Fruit fly (Drosophila melanogaster) whole organism, embryonic: ENCODE results near the gene ND-B17.
A peak's percentile ranks its signal among the peaks of the same experiment; 100 is the strongest.

ENCODE experiments used
- CG11560 ChIP-seq: fragments of 200-800 bp; sonication (Bioruptor generic); IDR thresholded peaks from 3 replicates; pipeline ENCODE4 v1.3.6; 2022; ENCODE audit warnings: missing biosample characterization, missing genetic modification characterization
- CG12769 ChIP-seq: fragments of 200-800 bp; sonication (Bioruptor generic); optimal IDR thresholded peaks from 2 replicates; lab custom pipeline; 2019; ENCODE audit warnings: missing biosample characterization, mild to moderate bottlenecking, missing genetic modification characterization, moderate library complexity
- CG13424 ChIP-seq: fragments of 200-800 bp; sonication (Bioruptor generic); optimal IDR thresholded peaks from 2 replicates; lab custom pipeline; 2019; ENCODE audit warnings: missing biosample characterization, mild to moderate bottlenecking, missing genetic modification characterization, moderate library complexity
- CG15514 ChIP-seq: fragments of 200-800 bp; sonication (Bioruptor generic); optimal IDR thresholded peaks from 3 replicates; lab custom pipeline; 2017; ENCODE audit warnings: missing biosample characterization, missing genetic modification characterization, mild to moderate bottlenecking, moderate library complexity, missing genetic modification reagents
- CG16813 ChIP-seq: fragments of 200-800 bp; sonication (Bioruptor generic); IDR thresholded peaks from 3 replicates; pipeline ENCODE4 v1.3.6; 2022; ENCODE audit warnings: missing biosample characterization, missing genetic modification characterization; ENCODE audit not compliant: partially characterized antibody
- CG16815 ChIP-seq: fragments of 200-800 bp; sonication (Bioruptor generic); optimal IDR thresholded peaks from 3 replicates; lab custom pipeline; 2017; ENCODE audit warnings: missing biosample characterization, mild to moderate bottlenecking, missing genetic modification characterization
- CG18764 ChIP-seq: fragments of 200-800 bp; sonication (Bioruptor generic); optimal IDR thresholded peaks from 3 replicates; lab custom pipeline; 2016; ENCODE audit warnings: missing biosample characterization, missing genetic modification characterization
- CG2116 ChIP-seq: fragments of 200-800 bp; sonication (Bioruptor generic); optimal IDR thresholded peaks from 3 replicates; lab custom pipeline; 2018; ENCODE audit warnings: missing biosample characterization, mild to moderate bottlenecking, missing genetic modification characterization
- CG2889 ChIP-seq: fragments of 200-800 bp; sonication (Bioruptor generic); IDR thresholded peaks from 3 replicates; pipeline ENCODE4 v1.3.6; 2022; ENCODE audit warnings: missing biosample characterization, missing genetic modification characterization
- CG31388 ChIP-seq: fragments of 200-800 bp; sonication (Bioruptor generic); optimal IDR thresholded peaks from 2 replicates; lab custom pipeline; 2016; ENCODE audit warnings: missing biosample characterization, missing genetic modification characterization
- CG31441 ChIP-seq: fragments of 200-800 bp; sonication (Bioruptor generic); IDR thresholded peaks from 2 replicates; pipeline ENCODE4 v1.3.6; 2022; ENCODE audit warnings: missing biosample characterization, missing genetic modification characterization
- CG3726 ChIP-seq: fragments of 200-800 bp; sonication (Bioruptor generic); IDR thresholded peaks from 3 replicates; pipeline ENCODE4, ENCODE4 v1.3.6; 2022; ENCODE audit warnings: missing biosample characterization, missing genetic modification characterization
- CG3995 ChIP-seq: fragments of 200-800 bp; sonication (Bioruptor generic); optimal IDR thresholded peaks from 3 replicates; lab custom pipeline; 2016; ENCODE audit warnings: missing biosample characterization, missing genetic modification characterization
- CG5180 ChIP-seq: fragments of 200-800 bp; sonication (Bioruptor generic); optimal IDR thresholded peaks from 3 replicates; lab custom pipeline; 2017; ENCODE audit warnings: missing biosample characterization, missing genetic modification characterization, mild to moderate bottlenecking, moderate library complexity, missing genetic modification reagents
- CG6175 ChIP-seq: fragments of 200-800 bp; sonication (Bioruptor generic); IDR thresholded peaks from 3 replicates; pipeline ENCODE4 v1.3.6; 2022; ENCODE audit warnings: missing biosample characterization, missing genetic modification characterization
- CG6813 ChIP-seq: fragments of 200-800 bp; sonication (Bioruptor generic); optimal IDR thresholded peaks from 2 replicates; lab custom pipeline; 2017; ENCODE audit warnings: missing biosample characterization, missing genetic modification characterization, mild to moderate bottlenecking, moderate library complexity, missing genetic modification reagents
- CG7372 ChIP-seq: fragments of 200-800 bp; sonication (Bioruptor generic); IDR thresholded peaks from 2 replicates; pipeline ENCODE4 v1.3.6; 2022; ENCODE audit warnings: missing biosample characterization, missing genetic modification characterization
- CG8944 ChIP-seq: fragments of 200-800 bp; sonication (Bioruptor generic); optimal IDR thresholded peaks from 3 replicates; lab custom pipeline; 2016; ENCODE audit warnings: missing biosample characterization, missing genetic modification characterization
- CG9817 ChIP-seq: fragments of 200-800 bp; sonication (Bioruptor generic); optimal IDR thresholded peaks from 2 replicates; lab custom pipeline; 2018; ENCODE audit warnings: missing biosample characterization, mild to moderate bottlenecking, missing genetic modification characterization, moderate library complexity
- Drgx ChIP-seq: fragments of 200-800 bp; sonication (Bioruptor generic); IDR thresholded peaks from 2 replicates; pipeline ENCODE4 v1.3.6; 2022; ENCODE audit warnings: missing biosample characterization, missing genetic modification characterization
- HHEX ChIP-seq: fragments of 200-800 bp; sonication (Bioruptor generic); optimal IDR thresholded peaks from 3 replicates; lab custom pipeline; 2017; ENCODE audit warnings: missing biosample characterization, mild to moderate bottlenecking, missing genetic modification characterization, missing genetic modification reagents
- Hand ChIP-seq: fragments of 200-800 bp; sonication (Bioruptor generic); optimal IDR thresholded peaks from 2 replicates; lab custom pipeline; 2017; ENCODE audit warnings: mild to moderate bottlenecking, missing biosample characterization, missing genetic modification reagents, missing genetic modification characterization
- Hmx ChIP-seq: fragments of 200-800 bp; sonication (Bioruptor generic); optimal IDR thresholded peaks from 2 replicates; lab custom pipeline; 2016; ENCODE audit warnings: missing biosample characterization, missing genetic modification characterization
- MESR4 ChIP-seq: fragments of 200-800 bp; sonication (Bioruptor generic); optimal IDR thresholded peaks from 2 replicates; lab custom pipeline; 2018; ENCODE audit warnings: missing biosample characterization, mild to moderate bottlenecking, missing genetic modification characterization, moderate library complexity
- Opbp ChIP-seq: fragments of 200-800 bp; sonication (Bioruptor generic); IDR thresholded peaks from 3 replicates; pipeline ENCODE4 v1.3.6; 2022; ENCODE audit warnings: missing biosample characterization, missing genetic modification characterization; ENCODE audit not compliant: partially characterized antibody
- Rfx ChIP-seq: fragments of 200-800 bp; sonication (Bioruptor generic); IDR thresholded peaks from 2 replicates; pipeline ENCODE4 v1.3.6; 2022; ENCODE audit warnings: missing biosample characterization, missing genetic modification characterization
- Six4 ChIP-seq: fragments of 200-800 bp; sonication (Bioruptor generic); optimal IDR thresholded peaks from 2 replicates; lab custom pipeline; 2016; ENCODE audit warnings: missing biosample characterization, missing genetic modification characterization
- Sry-β ChIP-seq: fragments of 200-800 bp; sonication (Bioruptor generic); optimal IDR thresholded peaks from 2 replicates; lab custom pipeline; 2018; ENCODE audit warnings: missing biosample characterization, mild to moderate bottlenecking, missing genetic modification characterization, moderate library complexity
- Stat92E ChIP-seq, 3 experiments: fragments of >200 bp in 2 of 3; fragments of 200-800 bp in 1 of 3; sonication (Bioruptor generic) in 1 of 3; optimal IDR thresholded peaks; 2 replicates each; lab custom pipeline; 2017 to 2019; ENCODE audit warnings: missing biosample characterization in 3 of 3, missing genetic modification characterization in 3 of 3, mild to moderate bottlenecking in 1 of 3, moderate library complexity in 1 of 3
- ac ChIP-seq: fragments of 200-800 bp; sonication (Bioruptor generic); optimal IDR thresholded peaks from 3 replicates; lab custom pipeline; 2017; ENCODE audit warnings: missing biosample characterization, mild to moderate bottlenecking, missing genetic modification characterization
- bab2 ChIP-seq: fragments of 200-800 bp; sonication (Bioruptor generic); optimal IDR thresholded peaks from 2 replicates; lab custom pipeline; 2016; ENCODE audit warnings: missing biosample characterization, missing genetic modification characterization
- da ChIP-seq: fragments of 200-800 bp; sonication (Bioruptor generic); optimal IDR thresholded peaks from 2 replicates; lab custom pipeline; 2016; ENCODE audit warnings: missing biosample characterization, missing genetic modification characterization
- ems ChIP-seq: fragments of 200-800 bp; sonication (Bioruptor generic); optimal IDR thresholded peaks from 3 replicates; lab custom pipeline; 2016; ENCODE audit warnings: missing biosample characterization, missing genetic modification characterization
- eyg ChIP-seq: fragments of 200-800 bp; sonication (Bioruptor generic); optimal IDR thresholded peaks from 3 replicates; lab custom pipeline; 2016; ENCODE audit warnings: missing biosample characterization, missing genetic modification characterization
- ftz-f1 ChIP-seq: fragments of 200-800 bp; sonication (Bioruptor generic); optimal IDR thresholded peaks from 2 replicates; lab custom pipeline; 2016; ENCODE audit warnings: missing biosample characterization, missing genetic modification characterization
- gce ChIP-seq: fragments of 200-800 bp; sonication (Bioruptor generic); IDR thresholded peaks from 3 replicates; pipeline ENCODE4 v1.3.6; 2022; ENCODE audit warnings: missing biosample characterization, missing genetic modification characterization
- gem ChIP-seq: fragments of 200-800 bp; sonication (Bioruptor generic); optimal IDR thresholded peaks from 2 replicates; lab custom pipeline; 2019; ENCODE audit warnings: missing biosample characterization, mild to moderate bottlenecking, missing genetic modification characterization, moderate library complexity
- ham ChIP-seq: fragments of 200-800 bp; sonication (Bioruptor generic); IDR thresholded peaks from 2 replicates; pipeline ENCODE4 v1.3.6; 2022; ENCODE audit warnings: missing biosample characterization, missing genetic modification characterization
- knrl ChIP-seq: fragments of 200-800 bp; sonication (Bioruptor generic); IDR thresholded peaks from 3 replicates; pipeline ENCODE4 v1.3.6; 2022; ENCODE audit warnings: missing biosample characterization, missing genetic modification characterization; ENCODE audit not compliant: partially characterized antibody
- nom ChIP-seq: fragments of 200-800 bp; sonication (Bioruptor generic); optimal IDR thresholded peaks from 2 replicates; lab custom pipeline; 2017; ENCODE audit warnings: missing biosample characterization, missing genetic modification characterization, mild to moderate bottlenecking, moderate library complexity, missing genetic modification reagents
- org-1 ChIP-seq: fragments of 200-800 bp; sonication (Bioruptor generic); optimal IDR thresholded peaks from 2 replicates; lab custom pipeline; 2017; ENCODE audit warnings: missing biosample characterization, missing genetic modification characterization
- pros ChIP-seq: fragments of 200-800 bp; sonication (Bioruptor generic); optimal IDR thresholded peaks from 3 replicates; lab custom pipeline; 2019; ENCODE audit warnings: missing biosample characterization, mild to moderate bottlenecking, missing genetic modification characterization, moderate library complexity
- sens-2 ChIP-seq: fragments of 200-800 bp; sonication (Bioruptor generic); IDR thresholded peaks from 2 replicates; pipeline ENCODE4 v1.3.6; 2022; ENCODE audit warnings: missing biosample characterization, missing genetic modification characterization
- stwl ChIP-seq: fragments of 200-800 bp; sonication (Bioruptor generic); optimal IDR thresholded peaks from 3 replicates; lab custom pipeline; 2018; ENCODE audit warnings: missing biosample characterization, mild to moderate bottlenecking, missing genetic modification characterization, moderate library complexity
- tna ChIP-seq: fragments of 200-800 bp; sonication (Bioruptor generic); IDR thresholded peaks from 2 replicates; pipeline ENCODE4 v1.3.6; 2022; ENCODE audit warnings: missing biosample characterization, missing genetic modification characterization; ENCODE audit not compliant: partially characterized antibody
- twi ChIP-seq: fragments of 200-800 bp; optimal IDR thresholded peaks from 2 replicates; lab custom pipeline; 2019; ENCODE audit warnings: missing biosample characterization, mild to moderate bottlenecking, missing genetic modification characterization, moderate library complexity
- unc-4 ChIP-seq: fragments of 200-800 bp; sonication (Bioruptor generic); IDR thresholded peaks from 2 replicates; pipeline ENCODE4 v1.3.6; 2022; ENCODE audit warnings: missing biosample characterization, missing genetic modification characterization; ENCODE audit not compliant: partially characterized antibody
- usp ChIP-seq: fragments of >200 bp; optimal IDR thresholded peaks from 2 replicates; lab custom pipeline; 2017; ENCODE audit warnings: missing biosample characterization, missing genetic modification characterization
- yki ChIP-seq: fragments of >200 bp; optimal IDR thresholded peaks from 3 replicates; lab custom pipeline; 2018
- zen2 ChIP-seq: fragments of 200-800 bp; sonication (Bioruptor generic); IDR thresholded peaks from 3 replicates; pipeline ENCODE4 v1.3.6; 2022; ENCODE audit warnings: missing biosample characterization, missing genetic modification characterization; ENCODE audit not compliant: partially characterized antibody
- zfh1 ChIP-seq: fragments of 200-800 bp; sonication (Bioruptor generic); IDR thresholded peaks from 3 replicates; pipeline ENCODE4 v1.3.6; 2022; ENCODE audit warnings: missing biosample characterization, missing genetic modification characterization
- zfh2 ChIP-seq: fragments of 200-800 bp; sonication (Bioruptor generic); optimal IDR thresholded peaks from 2 replicates; lab custom pipeline; 2016; ENCODE audit warnings: missing biosample characterization, missing genetic modification characterization

Gene ND-B17

dm6 chr2L:15768097-15768496 lies 17.2 kb upstream of the ND-B17 start, which contains the start of gene wek (continued):
- TF ChIP-seq sens-2 (GFP tag; lab: Robert Waterston, UW) (no peak), zen2 (peak; percentile 79), eyg (GFP tag; lab: Kevin White, UChicago) (no peak), CG13424 (tag; lab: Kevin White, UChicago) (no peak), CG31388 (no peak), CG3726 (GFP tag; lab: Robert Waterston, UW) (no peak), zfh1 (no peak), stwl (peak; percentile 61), ac (no peak), MESR4 (peak; percentile 65), usp (GFP tag; lab: Kevin White, UChicago) (no peak), CG6175 (GFP tag; lab: Robert Waterston, UW) (no peak), unc-4 (GFP tag; lab: Robert Waterston, UW) (peak; percentile 73), CG3995 (GFP tag; lab: Kevin White, UChicago) (peak; percentile 18), CG5180 (GFP tag; lab: Kevin White, UChicago) (no peak), bab2 (no peak), tna (GFP tag; lab: Robert Waterston, UW) (peak; percentile 74), CG16815 (GFP tag; lab: Kevin White, UChicago) (no peak), CG8944 (GFP tag; lab: Kevin White, UChicago) (no peak), Sry-β (no peak), nom (no peak), Stat92E (GFP tag; optimal IDR thresholded peaks at IDR 0.05; lab: Kevin White, UChicago) (no peak), HHEX (GFP tag; lab: Kevin White, UChicago) (no peak), twi (tag; lab: Kevin White, UChicago) (no peak), gem (no peak), CG2889 (GFP tag; lab: Robert Waterston, UW) (no peak), zfh2 (GFP tag; lab: Kevin White, UChicago) (no peak), ems (GFP tag; lab: Kevin White, UChicago) (no peak), CG2116 (peak; percentile 79), org-1 (GFP tag; lab: Kevin White, UChicago) (no peak), CG18764 (GFP tag; lab: Kevin White, UChicago) (no peak), CG6813 (no peak)

dm6 chr2L:15764029-15764428 lies 13.2 kb upstream of the ND-B17 start, which contains the start of gene CG3793:
Gene CG3793 (plus strand): TSS chr2L:15764220.
- TF ChIP-seq CG11560 (tag; lab: Robert Waterston, UW) = peak; percentile 27; the same call in 1 of the 3 replicates
- TF ChIP-seq Drgx (GFP tag; lab: Robert Waterston, UW) = no peak
- TF ChIP-seq knrl (GFP tag; lab: Robert Waterston, UW) = no peak; the same call in 2 of the 3 replicates
- TF ChIP-seq CG9817 (tag; lab: Kevin White, UChicago) = no peak
- TF ChIP-seq ems (GFP tag; lab: Kevin White, UChicago) = no peak
- TF ChIP-seq yki (lab: Kevin White, UChicago) = no peak
- TF ChIP-seq gce (GFP tag; lab: Robert Waterston, UW) = no peak
- TF ChIP-seq Opbp (GFP tag; lab: Robert Waterston, UW) = peak; percentile 64; the same call in 2 of the 3 replicates
- no peak for TF ChIP-seq CG5180 (GFP tag; lab: Kevin White, UChicago)
- TF ChIP-seq CG15514 (GFP tag; lab: Kevin White, UChicago) = peak; percentile 81
- no peak for TF ChIP-seq da
- no peak for TF ChIP-seq Hand
- peak; percentile 8; the same call in 1 of the 2 replicates for TF ChIP-seq Rfx (GFP tag; lab: Robert Waterston, UW)
- TF ChIP-seq CG31441 = no peak
- TF ChIP-seq CG12769 (tag; lab: Kevin White, UChicago) = no peak
- no peak for TF ChIP-seq pros (GFP tag; lab: Kevin White, UChicago)
- TF ChIP-seq CG16813 = peak; percentile 54; the same call in 2 of the 3 replicates
- TF ChIP-seq CG7372 = no peak
- TF ChIP-seq Six4 (GFP tag; lab: Kevin White, UChicago) = no peak
- no peak for TF ChIP-seq ftz-f1 (GFP tag; lab: Kevin White, UChicago)
- no peak for TF ChIP-seq Hmx (GFP tag; lab: Kevin White, UChicago)
- peak; percentile 57; the same call in 2 of the 3 replicates for TF ChIP-seq zen2
- no peak for TF ChIP-seq ham (GFP tag; lab: Robert Waterston, UW)
